Fruit fly (Drosophila melanogaster) whole organism, embryonic: ENCODE data around the gene CG17027.

ENCODE experiments used
- ATbp ChIP-seq: fragments of 200-800 bp; sonication (Bioruptor generic); optimal IDR thresholded peaks from 2 replicates; lab custom pipeline; 2017; ENCODE audit warnings: missing biosample characterization, mild to moderate bottlenecking, missing genetic modification characterization, missing genetic modification reagents
- BEAF-32 ChIP-seq: fragments of 200-800 bp; sonication (Bioruptor generic); optimal IDR thresholded peaks from 3 replicates; lab custom pipeline; 2017; ENCODE audit warnings: missing biosample characterization, missing genetic modification characterization, mild to moderate bottlenecking, moderate library complexity, missing genetic modification reagents
- Blimp-1 ChIP-seq: fragments of 200-800 bp; sonication (Bioruptor generic); optimal IDR thresholded peaks from 3 replicates; lab custom pipeline; 2018; ENCODE audit warnings: missing biosample characterization, missing genetic modification characterization, mild to moderate bottlenecking, moderate library complexity, missing genetic modification reagents
- BtbVII ChIP-seq: fragments of 200-800 bp; sonication (Bioruptor generic); optimal IDR thresholded peaks from 3 replicates; lab custom pipeline; 2017; ENCODE audit warnings: missing biosample characterization, mild to moderate bottlenecking, missing genetic modification characterization
- CG10209 ChIP-seq: fragments of 200-800 bp; sonication (Bioruptor generic); optimal IDR thresholded peaks from 3 replicates; lab custom pipeline; 2017; ENCODE audit warnings: missing biosample characterization, mild to moderate bottlenecking, missing genetic modification characterization, missing genetic modification reagents
- CG10979 ChIP-seq: fragments of 200-800 bp; sonication (Bioruptor generic); optimal IDR thresholded peaks from 2 replicates; lab custom pipeline; 2018; ENCODE audit warnings: missing biosample characterization, mild to moderate bottlenecking, missing genetic modification characterization, moderate library complexity
- CG11696 ChIP-seq: fragments of 200-800 bp; sonication (Bioruptor generic); IDR thresholded peaks from 2 replicates; pipeline ENCODE4 v1.3.6; 2022; ENCODE audit warnings: missing biosample characterization, missing genetic modification characterization
- CG12071 ChIP-seq: fragments of 200-800 bp; sonication (Bioruptor generic); optimal IDR thresholded peaks from 3 replicates; lab custom pipeline; 2018; ENCODE audit warnings: missing biosample characterization, mild to moderate bottlenecking, missing genetic modification characterization
- CG12155 ChIP-seq: fragments of 200-800 bp; sonication (Bioruptor generic); optimal IDR thresholded peaks from 3 replicates; lab custom pipeline; 2016; ENCODE audit warnings: missing biosample characterization, missing genetic modification characterization
- CG15011 ChIP-seq: fragments of 200-800 bp; sonication (Bioruptor generic); optimal IDR thresholded peaks from 3 replicates; lab custom pipeline; 2018; ENCODE audit warnings: missing biosample characterization, mild to moderate bottlenecking, missing genetic modification characterization
- CG16779 ChIP-seq: fragments of 200-800 bp; sonication (Bioruptor generic); IDR thresholded peaks from 2 replicates; pipeline ENCODE4 v1.3.6; 2022; ENCODE audit warnings: missing biosample characterization, missing genetic modification characterization
- CG17359 ChIP-seq: fragments of 200-800 bp; sonication (Bioruptor generic); optimal IDR thresholded peaks from 3 replicates; lab custom pipeline; 2018; ENCODE audit warnings: missing biosample characterization, mild to moderate bottlenecking, missing genetic modification characterization, moderate library complexity
- CG2199 ChIP-seq: fragments of 200-800 bp; sonication (Bioruptor generic); IDR thresholded peaks from 3 replicates; pipeline ENCODE4 v1.3.6; 2022; ENCODE audit warnings: missing biosample characterization, missing genetic modification characterization
- CG3726 ChIP-seq: fragments of 200-800 bp; sonication (Bioruptor generic); IDR thresholded peaks from 3 replicates; pipeline ENCODE4, ENCODE4 v1.3.6; 2022; ENCODE audit warnings: missing biosample characterization, missing genetic modification characterization
- CG4617 ChIP-seq: fragments of 200-800 bp; sonication (Bioruptor generic); optimal IDR thresholded peaks from 3 replicates; lab custom pipeline; 2016; ENCODE audit warnings: missing biosample characterization, missing genetic modification characterization, borderline replicate concordance
- CG4730 ChIP-seq: fragments of 200-800 bp; sonication (Bioruptor generic); IDR thresholded peaks from 2 replicates; pipeline ENCODE4 v1.3.6; 2022; ENCODE audit warnings: missing biosample characterization, missing genetic modification characterization
- CG7928 ChIP-seq: fragments of 200-800 bp; sonication (Bioruptor generic); optimal IDR thresholded peaks from 2 replicates; lab custom pipeline; 2017; ENCODE audit warnings: missing biosample characterization, mild to moderate bottlenecking, missing genetic modification characterization
- CG7963 ChIP-seq: fragments of 200-800 bp; sonication (Bioruptor generic); IDR thresholded peaks from 3 replicates; pipeline ENCODE4 v1.3.6; 2022; ENCODE audit warnings: missing biosample characterization, missing genetic modification characterization; ENCODE audit not compliant: partially characterized antibody
- CG7987 ChIP-seq: fragments of 200-800 bp; sonication (Bioruptor generic); optimal IDR thresholded peaks from 2 replicates; lab custom pipeline; 2018; ENCODE audit warnings: missing biosample characterization, mild to moderate bottlenecking, missing genetic modification characterization, moderate library complexity
- CG8359 ChIP-seq: fragments of 200-800 bp; sonication (Bioruptor generic); optimal IDR thresholded peaks from 2 replicates; lab custom pipeline; 2017; ENCODE audit warnings: missing biosample characterization, mild to moderate bottlenecking, missing genetic modification characterization, borderline replicate concordance
- CG8388 ChIP-seq: fragments of 200-800 bp; sonication (Bioruptor generic); optimal IDR thresholded peaks from 2 replicates; lab custom pipeline; 2019; ENCODE audit warnings: missing biosample characterization, mild to moderate bottlenecking, missing genetic modification characterization, moderate library complexity
- CG8944 ChIP-seq: fragments of 200-800 bp; sonication (Bioruptor generic); optimal IDR thresholded peaks from 3 replicates; lab custom pipeline; 2016; ENCODE audit warnings: missing biosample characterization, missing genetic modification characterization
- Dll ChIP-seq: fragments of 200-800 bp; sonication (Bioruptor generic); IDR thresholded peaks from 4 replicates; pipeline ENCODE4 v1.3.6; 2022; ENCODE audit warnings: missing biosample characterization, missing genetic modification characterization; ENCODE audit not compliant: partially characterized antibody
- Elba2 ChIP-seq: fragments of 200-800 bp; sonication (Bioruptor generic); optimal IDR thresholded peaks from 3 replicates; lab custom pipeline; 2016; ENCODE audit warnings: missing biosample characterization, missing genetic modification characterization
- Gsc ChIP-seq: fragments of 200-800 bp; sonication (Bioruptor generic); IDR thresholded peaks from 2 replicates; pipeline ENCODE4 v1.3.6; 2022; ENCODE audit warnings: missing biosample characterization, missing genetic modification characterization
- Med ChIP-seq: fragments of 200-800 bp; sonication (Bioruptor generic); peaks from one replicate; lab custom pipeline; 2016; ENCODE audit warnings: missing biosample characterization, missing genetic modification characterization, mild to moderate bottlenecking, inconsistent platforms, moderate library complexity
- Nf-YA ChIP-seq: fragments of 200-800 bp; sonication (Bioruptor generic); IDR thresholded peaks from 2 replicates; pipeline ENCODE4 v1.3.6; 2022; ENCODE audit warnings: missing biosample characterization, missing genetic modification characterization
- Nf-YB ChIP-seq: fragments of 200-800 bp; sonication (Bioruptor generic); optimal IDR thresholded peaks from 3 replicates; lab custom pipeline; 2019; ENCODE audit warnings: missing biosample characterization, mild to moderate bottlenecking, missing genetic modification characterization, moderate library complexity
- Sox102F ChIP-seq: fragments of 200-800 bp; sonication (Bioruptor generic); optimal IDR thresholded peaks from 2 replicates; lab custom pipeline; 2018; ENCODE audit warnings: missing biosample characterization, mild to moderate bottlenecking, missing genetic modification characterization, moderate library complexity
- TFAM ChIP-seq: fragments of 200-800 bp; sonication (Bioruptor generic); optimal IDR thresholded peaks from 2 replicates; lab custom pipeline; 2017; ENCODE audit warnings: missing biosample characterization, missing genetic modification characterization, inconsistent platforms
- bab2 ChIP-seq: fragments of 200-800 bp; sonication (Bioruptor generic); optimal IDR thresholded peaks from 2 replicates; lab custom pipeline; 2016; ENCODE audit warnings: missing biosample characterization, missing genetic modification characterization
- cas ChIP-seq: fragments of 200-800 bp; sonication (Bioruptor generic); IDR thresholded peaks from 2 replicates; pipeline ENCODE4 v1.3.6; 2022; ENCODE audit warnings: missing biosample characterization, missing genetic modification characterization
- chm ChIP-seq: fragments of 200-800 bp; sonication (Bioruptor generic); IDR thresholded peaks from 2 replicates; pipeline ENCODE4 v1.3.6; 2022; ENCODE audit warnings: missing biosample characterization, missing genetic modification characterization
- crc ChIP-seq: fragments of 200-800 bp; sonication (Bioruptor generic); optimal IDR thresholded peaks from 2 replicates; lab custom pipeline; 2016; ENCODE audit warnings: missing biosample characterization, missing genetic modification characterization
- dan ChIP-seq: fragments of 200-800 bp; sonication (Bioruptor generic); IDR thresholded peaks from 2 replicates; pipeline ENCODE4 v1.3.6; 2022; ENCODE audit warnings: missing biosample characterization, missing genetic modification characterization
- esg ChIP-seq: fragments of 200-800 bp; sonication (Bioruptor generic); conservative IDR thresholded peaks from 2 replicates; pipeline ENCODE4 v1.3.6; 2022; ENCODE audit warnings: missing biosample characterization, missing genetic modification characterization
- fd64A ChIP-seq: fragments of 200-800 bp; sonication (Bioruptor generic); optimal IDR thresholded peaks from 3 replicates; lab custom pipeline; 2018; ENCODE audit warnings: missing biosample characterization, mild to moderate bottlenecking, missing genetic modification characterization
- fd96Cb ChIP-seq: fragments of 200-800 bp; sonication (Bioruptor generic); optimal IDR thresholded peaks from 2 replicates; lab custom pipeline; 2018; ENCODE audit warnings: missing biosample characterization, mild to moderate bottlenecking, missing genetic modification characterization, moderate library complexity
- gce ChIP-seq: fragments of 200-800 bp; sonication (Bioruptor generic); IDR thresholded peaks from 3 replicates; pipeline ENCODE4 v1.3.6; 2022; ENCODE audit warnings: missing biosample characterization, missing genetic modification characterization
- hbn ChIP-seq: fragments of 200-800 bp; sonication (Bioruptor generic); IDR thresholded peaks from 2 replicates; pipeline ENCODE4 v1.3.6; 2022; ENCODE audit warnings: missing biosample characterization, missing genetic modification characterization; ENCODE audit not compliant: partially characterized antibody
- insv ChIP-seq, 2 experiments: fragments of 200-800 bp; sonication (Bioruptor generic); optimal IDR thresholded peaks; 3 replicates each; lab custom pipeline; 2016 to 2018; ENCODE audit warnings: missing biosample characterization in 2 of 2, missing genetic modification characterization in 2 of 2
- inv ChIP-seq: fragments of 200-800 bp; sonication (Bioruptor generic); IDR thresholded peaks from 2 replicates; pipeline ENCODE4 v1.3.6; 2022; ENCODE audit warnings: missing biosample characterization, missing genetic modification characterization; ENCODE audit not compliant: partially characterized antibody
- nmo ChIP-seq: fragments of 200-800 bp; sonication (Bioruptor generic); optimal IDR thresholded peaks from 2 replicates; lab custom pipeline; 2018; ENCODE audit warnings: missing biosample characterization, mild to moderate bottlenecking, missing genetic modification characterization, moderate library complexity
- odd ChIP-seq: fragments of 200-800 bp; sonication (Bioruptor generic); optimal IDR thresholded peaks from 2 replicates; lab custom pipeline; 2017; ENCODE audit warnings: missing biosample characterization, mild to moderate bottlenecking, missing genetic modification characterization
- sim ChIP-seq: fragments of 200-800 bp; sonication (Bioruptor generic); IDR thresholded peaks from 2 replicates; pipeline ENCODE4 v1.3.6; 2022; ENCODE audit warnings: missing biosample characterization, missing genetic modification characterization
- sisA ChIP-seq: fragments of 200-800 bp; sonication (Bioruptor generic); IDR thresholded peaks from 2 replicates; pipeline ENCODE4 v1.3.6; 2022; ENCODE audit warnings: missing biosample characterization, missing genetic modification characterization
- tin ChIP-seq: fragments of 200-800 bp; sonication (Bioruptor generic); optimal IDR thresholded peaks from 3 replicates; lab custom pipeline; 2016; ENCODE audit warnings: missing biosample characterization, missing genetic modification characterization
- zen2 ChIP-seq: fragments of 200-800 bp; sonication (Bioruptor generic); IDR thresholded peaks from 3 replicates; pipeline ENCODE4 v1.3.6; 2022; ENCODE audit warnings: missing biosample characterization, missing genetic modification characterization; ENCODE audit not compliant: partially characterized antibody
- zf30C ChIP-seq: fragments of 200-800 bp; sonication (Bioruptor generic); optimal IDR thresholded peaks from 3 replicates; lab custom pipeline; 2018; ENCODE audit warnings: missing biosample characterization, mild to moderate bottlenecking, missing genetic modification characterization

The CG17027 gene

DNA sequence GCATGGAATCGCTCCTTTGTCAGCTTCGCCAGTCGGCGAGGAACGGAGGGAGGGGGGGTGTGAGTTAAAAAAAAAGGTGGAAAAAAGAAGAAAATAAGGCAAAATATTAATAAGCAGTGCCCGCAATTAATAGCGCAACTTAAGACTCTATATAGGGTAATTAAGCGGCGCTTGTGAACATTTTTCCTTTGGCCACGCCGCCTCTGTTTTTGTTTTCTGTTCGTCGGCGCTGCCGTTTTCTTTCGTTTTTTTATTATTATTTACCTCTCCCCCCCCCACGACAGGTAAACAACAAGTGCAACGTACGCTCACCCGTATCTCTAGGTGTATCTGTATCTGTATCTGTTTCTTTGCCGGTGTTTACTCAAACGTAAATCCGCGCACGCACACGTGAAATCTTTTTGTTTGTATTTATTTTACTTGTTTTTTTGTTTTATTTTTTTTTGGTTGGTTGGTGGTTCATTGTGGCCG lies 47.3 kb downstream of the CG17027 start (continued):
- TF ChIP-seq nmo (GFP tag; lab: Kevin White, UChicago) (peak; percentile 0), CG2199 (GFP tag; lab: Robert Waterston, UW) (0 out of 3 replicates have a peak, but pooled peaks have one; percentile 55), CG10979 (tag; lab: Kevin White, UChicago) (peak; percentile 10), CG16779 (no peak), fd96Cb (tag; lab: Kevin White, UChicago) (peak; percentile 2), Med (GFP tag; lab: Kevin White, UChicago) (peak; percentile 84), ATbp (GFP tag; lab: Kevin White, UChicago) (peak; percentile 69), Elba2 (GFP tag; lab: Kevin White, UChicago) (no peak), CG12155 (no peak), CG7987 (GFP tag; lab: Kevin White, UChicago) (peak; percentile 71), Gsc (GFP tag; lab: Robert Waterston, UW) (no peak), TFAM (GFP tag; lab: Kevin White, UChicago) (no peak), sisA (GFP tag; lab: Robert Waterston, UW) (0 out of 2 replicates have a peak, but pooled peaks have one; percentile 17), Sox102F (GFP tag; lab: Kevin White, UChicago) (peak; percentile 25), zen2 (GFP tag; lab: Robert Waterston, UW) (no peak), CG7928 (GFP tag; lab: Kevin White, UChicago) (no peak), CG3726 (GFP tag; lab: Robert Waterston, UW) (no peak), CG7963 (GFP tag; lab: Robert Waterston, UW) (no peak), fd64A (GFP tag; lab: Kevin White, UChicago) (peak; percentile 80), bab2 (GFP tag; lab: Kevin White, UChicago) (peak; percentile 65), BEAF-32 (GFP tag; lab: Kevin White, UChicago) (no peak), CG17359 (peak; percentile 48), tin (GFP tag; lab: Kevin White, UChicago) (no peak), odd (GFP tag; lab: Kevin White, UChicago) (peak; percentile 71), dan (GFP tag; lab: Robert Waterston, UW) (no peak), Blimp-1 (GFP tag; lab: Kevin White, UChicago) (peak; percentile 53), CG4730 (GFP tag; lab: Robert Waterston, UW) (peak; percentile 19; the same call in 1 of the 2 replicates), hbn (no peak), CG11696 (GFP tag; lab: Robert Waterston, UW) (no peak), chm (no peak), gce (GFP tag; lab: Robert Waterston, UW) (0 out of 3 replicates have a peak, but pooled peaks have one; percentile 16), CG12071 (GFP tag; lab: Kevin White, UChicago) (peak; percentile 51), Dll (GFP tag; lab: Robert Waterston, UW) (0 out of 4 replicates have a peak, but pooled peaks have one; percentile 13), CG8388 (GFP tag; lab: Kevin White, UChicago) (no peak), CG10209 (GFP tag; lab: Kevin White, UChicago) (peak; percentile 63), Nf-YB (GFP tag; lab: Kevin White, UChicago) (peak; percentile 47), inv (no peak), CG8944 (peak; percentile 47), zf30C (no peak), CG4617 (GFP tag; lab: Kevin White, UChicago) (no peak), CG8359 (GFP tag; lab: Kevin White, UChicago) (peak; percentile 59), insv (GFP tag; optimal IDR thresholded peaks at IDR 0.05; lab: Kevin White, UChicago) (no peak), Nf-YA (GFP tag; lab: Robert Waterston, UW) (peak; percentile 46; the same call in 1 of the 2 replicates), BtbVII (GFP tag; lab: Kevin White, UChicago) (peak; percentile 63), crc (no peak), esg (GFP tag; lab: Robert Waterston, UW) (0 out of 2 replicates have a peak, but pooled peaks have one; percentile 14), CG15011 (GFP tag; lab: Kevin White, UChicago) (peak; percentile 61), cas (GFP tag; lab: Robert Waterston, UW) (no peak), sim (0 out of 2 replicates have a peak, but pooled peaks have one; percentile 23)
